Worm (Caenorhabditis elegans) whole organism, L4 larva: Measurements from ENCODE around the gene ins-7.
A peak's percentile ranks its signal among the peaks of the same experiment; 100 is the strongest.

Source experiments
- F10B5.3 ChIP-seq: sonication (generic microtip); optimal IDR thresholded peaks from 2 replicates; lab custom pipeline; 2016; ENCODE audit warnings: mild to moderate bottlenecking, missing genetic modification characterization, missing compliant biosample characterization
- F26F4.8 ChIP-seq: fragments of 200-800 bp; sonication (Bioruptor generic); conservative IDR thresholded peaks from 2 replicates; pipeline ENCODE4 v1.3.6; 2022; ENCODE audit warnings: missing genetic modification characterization, missing compliant biosample characterization
- T20F7.1 ChIP-seq: fragments of 200-800 bp; sonication (Bioruptor generic); optimal IDR thresholded peaks from 2 replicates; lab custom pipeline; 2018; ENCODE audit warnings: mild to moderate bottlenecking, missing genetic modification characterization, missing compliant biosample characterization
- T26A8.4 ChIP-seq: fragments of 200-800 bp; sonication (Bioruptor generic); IDR thresholded peaks from 2 replicates; pipeline ENCODE4 v1.3.6; 2022; ENCODE audit warnings: missing genetic modification characterization, missing compliant biosample characterization
- aha-1 ChIP-seq: fragments of 150-350 bp; peaks from one replicate; lab custom pipeline; 2014; ENCODE audit warnings: missing biosample characterization, missing genetic modification characterization
- ceh-32 ChIP-seq: sonication (generic microtip); optimal IDR thresholded peaks from 2 replicates; lab custom pipeline; 2016; ENCODE audit warnings: mild to moderate bottlenecking, missing genetic modification characterization, missing compliant biosample characterization; ENCODE audit not compliant: poor library complexity
- ceh-44 ChIP-seq: fragments of 200-800 bp; sonication (Bioruptor generic); IDR thresholded peaks from 2 replicates; pipeline ENCODE4 v1.3.6; 2022; ENCODE audit warnings: missing genetic modification reagents, missing genetic modification characterization, missing compliant biosample characterization
- ctbp-1 ChIP-seq: fragments of 200-800 bp; sonication (Bioruptor generic); IDR thresholded peaks from 2 replicates; pipeline ENCODE4 v1.3.6; 2022; ENCODE audit warnings: missing genetic modification reagents, missing genetic modification characterization, missing compliant biosample characterization
- daf-16 ChIP-seq, 3 experiments: sonication (generic microtip); optimal IDR thresholded peaks; 2 replicates each; lab custom pipeline; 2016 to 2017; ENCODE audit warnings: missing genetic modification characterization in 3 of 3, missing genetic modification reagents in 3 of 3, mild to moderate bottlenecking in 2 of 3, missing compliant biosample characterization in 2 of 3, missing biosample characterization in 1 of 3, moderate library complexity in 1 of 3
- daf-8 ChIP-seq: fragments of 200-800 bp; sonication (Bioruptor generic); IDR thresholded peaks from 2 replicates; pipeline ENCODE4 v1.3.6; 2022; ENCODE audit warnings: missing genetic modification characterization, missing compliant biosample characterization
- dmd-6 ChIP-seq: fragments of 200-800 bp; sonication (Bioruptor generic); IDR thresholded peaks from 2 replicates; pipeline ENCODE4 v1.3.6; 2022; ENCODE audit warnings: missing genetic modification reagents, missing genetic modification characterization, missing compliant biosample characterization
- dmd-8 ChIP-seq: fragments of 200-800 bp; sonication (Bioruptor generic); IDR thresholded peaks from 2 replicates; pipeline ENCODE4 v1.3.6; 2022; ENCODE audit warnings: missing genetic modification characterization, missing compliant biosample characterization
- dmd-9 ChIP-seq: fragments of 200-800 bp; sonication (Bioruptor generic); IDR thresholded peaks from 2 replicates; pipeline ENCODE4 v1.3.6; 2022; ENCODE audit warnings: missing genetic modification reagents, missing genetic modification characterization, missing compliant biosample characterization
- dve-1 ChIP-seq: sonication (generic microtip); optimal IDR thresholded peaks from 2 replicates; lab custom pipeline; 2017; ENCODE audit warnings: antibody characterized with exemption, mild to moderate bottlenecking, missing genetic modification characterization, missing compliant biosample characterization; ENCODE audit not compliant: insufficient read depth
- egl-27 ChIP-seq: sonication (generic microtip); optimal IDR thresholded peaks from 3 replicates; lab custom pipeline; 2017; ENCODE audit warnings: missing biosample characterization, missing genetic modification reagents, missing genetic modification characterization
- fos-1 ChIP-seq: fragments of 150-350 bp; optimal IDR thresholded peaks from 2 replicates; lab custom pipeline; 2014; ENCODE audit warnings: missing biosample characterization, missing genetic modification characterization
- hlh-11 ChIP-seq: fragments of 200-800 bp; sonication (Bioruptor generic); optimal IDR thresholded peaks from 2 replicates; lab custom pipeline; 2018; ENCODE audit warnings: mild to moderate bottlenecking, missing genetic modification characterization, missing compliant biosample characterization
- hlh-30 ChIP-seq: sonication (generic microtip); optimal IDR thresholded peaks from 2 replicates; lab custom pipeline; 2017; ENCODE audit warnings: antibody characterized with exemption, mild to moderate bottlenecking, missing genetic modification characterization, missing compliant biosample characterization; ENCODE audit not compliant: insufficient read depth
- lin-1 ChIP-seq: fragments of 200-800 bp; sonication (Bioruptor generic); IDR thresholded peaks from 2 replicates; pipeline ENCODE4 v1.3.6; 2022; ENCODE audit warnings: missing genetic modification reagents, missing genetic modification characterization, missing compliant biosample characterization
- lin-39 ChIP-seq: fragments of 150-350 bp; optimal IDR thresholded peaks from 2 replicates; lab custom pipeline; 2014; ENCODE audit warnings: missing biosample characterization, missing genetic modification reagents, missing genetic modification characterization
- lir-3 ChIP-seq: sonication (generic microtip); optimal IDR thresholded peaks from 2 replicates; lab custom pipeline; 2016; ENCODE audit warnings: mild to moderate bottlenecking, missing genetic modification characterization, missing compliant biosample characterization
- madf-9 ChIP-seq: fragments of 200-800 bp; sonication (Bioruptor generic); conservative IDR thresholded peaks from 2 replicates; pipeline ENCODE4 v1.3.6; 2022; ENCODE audit warnings: missing genetic modification reagents, missing genetic modification characterization, missing compliant biosample characterization
- nhr-11 ChIP-seq: fragments of 150-350 bp; optimal IDR thresholded peaks from 2 replicates; lab custom pipeline; 2014; ENCODE audit warnings: missing biosample characterization, missing genetic modification characterization
- nhr-28 ChIP-seq: fragments of 150-350 bp; optimal IDR thresholded peaks from 2 replicates; lab custom pipeline; 2014; ENCODE audit warnings: missing biosample characterization, missing genetic modification characterization
- nhr-42 ChIP-seq: fragments of 200-800 bp; sonication (Bioruptor generic); IDR thresholded peaks from 2 replicates; pipeline ENCODE4 v1.3.6; 2022; ENCODE audit warnings: missing genetic modification characterization, missing compliant biosample characterization
- nhr-48 ChIP-seq: sonication (generic microtip); optimal IDR thresholded peaks from 2 replicates; lab custom pipeline; 2016; ENCODE audit warnings: mild to moderate bottlenecking, missing genetic modification characterization, missing compliant biosample characterization
- nhr-6 ChIP-seq: fragments of 150-350 bp; optimal IDR thresholded peaks from 2 replicates; lab custom pipeline; 2014; ENCODE audit warnings: missing biosample characterization, missing genetic modification characterization
- pqm-1 ChIP-seq: sonication (generic microtip); optimal IDR thresholded peaks from 2 replicates; lab custom pipeline; 2017; ENCODE audit warnings: missing biosample characterization, missing genetic modification characterization
- rbr-2 ChIP-seq: sonication (generic microtip); optimal IDR thresholded peaks from 2 replicates; lab custom pipeline; 2016; ENCODE audit warnings: missing genotype, missing genetic modification characterization, missing compliant biosample characterization
- saeg-2 ChIP-seq: fragments of 200-800 bp; sonication (Bioruptor generic); IDR thresholded peaks from 2 replicates; pipeline ENCODE4 v1.3.6; 2022; ENCODE audit warnings: missing genetic modification reagents, missing genetic modification characterization, missing compliant biosample characterization
- tra-1 ChIP-seq: fragments of 200-800 bp; sonication (Bioruptor generic); IDR thresholded peaks from 2 replicates; pipeline ENCODE4 v1.3.6; 2022; ENCODE audit warnings: missing genetic modification reagents, missing genetic modification characterization, missing compliant biosample characterization
- unc-62 ChIP-seq, 3 experiments: fragments of 150-350 bp in 1 of 3; sonication (generic microtip); optimal IDR thresholded peaks in 2 of 3; peaks in 1 of 3; 1 replicate in 1 of 3; 2 replicates in 2 of 3; lab custom pipeline; 2014 to 2017; ENCODE audit warnings: missing biosample characterization in 3 of 3, missing genetic modification characterization in 3 of 3, missing genetic modification reagents in 3 of 3, missing genotype in 1 of 3
- zfp-3 ChIP-seq: fragments of 200-800 bp; sonication (Bioruptor generic); conservative IDR thresholded peaks from 2 replicates; pipeline ENCODE4 v1.3.6; 2022; ENCODE audit warnings: missing genetic modification reagents, missing genetic modification characterization, missing compliant biosample characterization
- zip-11 ChIP-seq: fragments of 200-800 bp; sonication (Bioruptor generic); IDR thresholded peaks from 2 replicates; pipeline ENCODE4 v1.3.6; 2022; ENCODE audit warnings: missing genetic modification characterization, missing compliant biosample characterization
- ztf-11 ChIP-seq: fragments of 150-350 bp; optimal IDR thresholded peaks from 2 replicates; lab custom pipeline; 2014; ENCODE audit warnings: missing biosample characterization, missing genetic modification characterization

Gene ins-7

DNA sequence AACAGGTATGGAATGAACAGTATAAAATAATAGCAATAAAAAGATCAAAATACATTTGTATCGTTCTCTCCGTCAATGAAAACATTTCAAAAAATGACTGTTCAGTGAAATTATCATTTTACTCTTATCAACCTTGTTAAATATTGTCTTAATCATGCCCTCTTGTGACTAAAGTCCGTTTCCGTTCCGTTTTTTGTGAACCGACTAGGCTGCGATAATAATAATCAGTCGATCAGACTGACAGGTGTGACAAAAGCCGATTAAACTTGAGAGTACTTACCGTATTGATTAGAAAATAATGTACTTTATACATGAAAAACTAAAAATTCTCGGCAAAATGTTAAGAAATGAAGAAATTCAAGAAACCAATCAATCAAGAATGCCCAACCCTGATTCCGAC lies at the start of gene ins-7:
TSS of gene ins-7 (minus strand) at position 332 of the 400 bp plus-strand sequence.
- TF ChIP-seq tra-1 (peak; percentile 62; the same call in 1 of the 2 replicates), nhr-48 (tag; lab: Kevin White, UChicago) (peak; percentile 30), dve-1 (tag; lab: Kevin White, UChicago) (peak; percentile 76), T20F7.1 (GFP tag; lab: Kevin White, UChicago) (peak; percentile 40), nhr-28 (tag; lab: Kevin White, UChicago) (peak; percentile 72), dmd-6 (GFP tag; lab: Robert Waterston, UW) (peak; percentile 93), daf-16 (GFP tag; optimal IDR thresholded peaks at IDR 0.05; lab: Kevin White, UChicago) (peak in 1 of 2 experiments; percentile 9), daf-16 (tag; optimal IDR thresholded peaks at IDR 0.05; lab: Kevin White, UChicago) (no peak), pqm-1 (tag; lab: Kevin White, UChicago) (peak; percentile 64), egl-27 (tag; lab: Kevin White, UChicago) (no peak), lin-1 (GFP tag; lab: Robert Waterston, UW) (peak; percentile 79; the same call in 1 of the 2 replicates), fos-1 (tag; lab: Kevin White, UChicago) (no peak), hlh-11 (tag; lab: Kevin White, UChicago) (peak; percentile 65), daf-8 (GFP tag; lab: Robert Waterston, UW) (no peak), ceh-32 (tag; lab: Kevin White, UChicago) (no peak)

DNA sequence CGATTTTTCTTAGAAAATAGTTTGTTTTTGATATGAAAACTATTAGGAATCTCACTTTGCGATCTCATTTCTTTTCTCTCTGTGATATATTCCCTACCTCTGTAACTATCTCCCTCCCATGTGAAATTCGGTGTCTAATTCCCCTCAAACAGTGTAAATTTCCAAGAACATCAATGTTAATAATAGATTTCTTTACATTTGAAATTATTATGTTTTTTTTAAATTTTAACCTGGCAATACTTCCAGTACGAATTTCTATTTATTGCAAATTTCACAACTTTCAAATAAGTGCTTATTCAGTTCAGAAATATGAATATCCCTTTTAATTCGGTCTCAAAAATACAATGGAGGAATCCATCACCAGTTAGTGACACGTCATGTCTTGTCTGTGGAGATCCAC lies 45.7 kb upstream of the ins-7 start, which contains the start of gene nhr-100:
TSS of gene nhr-100 (plus strand) at position 301 of the 400 bp plus-strand sequence.
- TF ChIP-seq rbr-2 (tag; lab: Kevin White, UChicago): no peak
- no peak for TF ChIP-seq pqm-1 (tag; lab: Kevin White, UChicago)
- TF ChIP-seq zfp-3: no peak
- no peak for TF ChIP-seq nhr-42 (GFP tag; lab: Robert Waterston, UW)
- TF ChIP-seq madf-9 (GFP tag; lab: Robert Waterston, UW): no peak
- no peak for TF ChIP-seq nhr-28 (tag; lab: Kevin White, UChicago)
- no peak for TF ChIP-seq T26A8.4 (GFP tag; lab: Robert Waterston, UW)

DNA sequence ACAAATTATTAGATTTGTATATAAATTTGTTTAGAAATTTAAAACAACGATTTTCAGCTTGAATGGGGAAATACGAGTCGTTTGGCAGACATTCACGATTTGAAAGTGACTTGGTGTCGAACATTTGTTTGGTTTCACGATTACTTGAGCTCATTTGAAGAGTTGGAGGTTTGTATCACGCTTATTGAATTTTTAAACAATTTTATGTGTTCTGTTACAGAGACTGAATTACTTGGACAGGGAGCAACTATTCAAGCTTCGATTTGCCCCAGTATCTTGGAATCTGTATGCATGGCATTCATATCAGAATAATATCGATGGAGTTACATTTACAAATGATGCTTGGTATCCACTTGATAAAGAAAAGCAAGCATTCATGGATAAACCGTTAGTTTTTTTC lies 44.6 kb upstream of the ins-7 start:
- no peak for TF ChIP-seq dmd-8 (GFP tag; lab: Robert Waterston, UW)
- TF ChIP-seq unc-62 (GFP tag; optimal IDR thresholded peaks at IDR 0.05 in 1 of 2; lab: Kevin White, UChicago): peak in 1 of 2 experiments; percentile 91
- no peak for TF ChIP-seq unc-62 (tag; optimal IDR thresholded peaks at IDR 0.05; lab: Kevin White, UChicago)

DNA sequence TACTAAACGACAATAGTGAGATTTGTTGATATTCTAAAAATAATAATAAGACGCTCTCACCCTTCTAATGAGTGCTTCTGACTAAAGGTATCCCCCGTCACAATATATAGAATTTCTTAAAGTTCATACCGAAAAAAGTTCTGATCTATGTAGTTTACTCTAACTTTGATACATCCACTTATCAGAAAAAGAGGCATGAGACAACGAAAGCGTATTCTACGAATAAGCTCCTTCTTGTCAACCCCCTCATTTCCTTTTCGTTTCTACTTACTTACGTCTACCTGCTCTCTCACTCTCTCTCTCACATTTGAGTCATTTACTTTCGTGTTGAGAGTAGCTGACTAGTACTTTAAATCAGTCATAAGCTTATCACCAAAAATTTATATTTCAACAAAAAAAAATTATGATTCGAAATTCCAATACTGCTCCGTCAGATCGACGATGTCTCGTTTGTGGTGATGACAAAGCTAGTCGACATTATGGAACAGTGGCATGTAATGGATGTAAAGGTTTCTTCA lies 42.9 kb upstream of the ins-7 start:
- peak; percentile 38 for TF ChIP-seq nhr-11 (tag; lab: Kevin White, UChicago)
- TF ChIP-seq aha-1 (tag; lab: Kevin White, UChicago): peak; percentile 80
- peak in 1 of 2 experiments; percentile 63 for TF ChIP-seq unc-62 (GFP tag; optimal IDR thresholded peaks at IDR 0.05 in 1 of 2; lab: Kevin White, UChicago)
- no peak for TF ChIP-seq unc-62 (tag; optimal IDR thresholded peaks at IDR 0.05; lab: Kevin White, UChicago)
- TF ChIP-seq daf-8 (GFP tag; lab: Robert Waterston, UW): no peak

DNA sequence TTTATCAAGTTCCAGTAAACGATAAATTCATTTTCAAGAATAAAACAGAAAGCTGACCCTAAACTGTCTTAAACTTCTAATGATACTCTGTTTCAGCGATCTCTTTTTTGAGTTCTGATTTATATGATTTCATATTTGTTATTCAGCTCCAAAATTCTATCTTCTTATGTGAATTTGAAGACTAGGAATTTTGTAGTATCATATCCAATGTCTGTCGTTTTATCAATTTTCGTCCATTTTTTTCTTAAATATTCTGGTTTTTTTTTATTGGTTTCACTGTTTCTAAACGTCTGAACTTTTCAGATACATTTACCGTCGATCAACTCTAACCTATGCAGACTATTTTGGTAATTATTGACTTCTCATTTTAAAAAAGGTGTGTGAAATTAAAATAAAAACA lies 42.3 kb upstream of the ins-7 start, which contains the start of the genes nhr-138 and C28D4.18:
TSS of gene nhr-138 (plus strand) at position 304 of the 400 bp plus-strand sequence.
TSS of gene C28D4.18 (plus strand) at position 333 of the 400 bp plus-strand sequence.
- TF ChIP-seq aha-1 (tag; lab: Kevin White, UChicago): peak; percentile 95
- no peak for TF ChIP-seq lir-3

DNA sequence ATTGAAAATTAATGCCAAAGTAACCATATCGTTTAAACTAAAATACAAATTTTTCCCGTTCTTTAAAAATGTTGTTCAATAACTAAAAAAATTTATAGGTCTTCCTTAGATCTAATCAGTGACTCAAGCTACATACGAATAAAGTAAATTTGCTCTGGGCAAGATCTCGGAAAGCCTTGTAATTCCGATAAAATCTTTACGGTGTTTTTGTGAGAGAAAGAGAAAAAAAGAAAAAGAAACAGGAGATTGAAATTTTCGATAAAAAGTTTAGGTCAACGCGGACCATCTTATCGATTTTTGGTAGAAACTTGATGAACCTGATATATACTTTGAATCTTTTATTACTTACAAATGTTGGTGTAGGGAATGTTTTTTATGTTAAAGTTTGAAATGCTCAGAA lies 40.5 kb upstream of the ins-7 start:
- TF ChIP-seq dmd-8 (GFP tag; lab: Robert Waterston, UW): no peak
- no peak for TF ChIP-seq ztf-11 (tag; lab: Kevin White, UChicago)
- TF ChIP-seq zip-11 (GFP tag; lab: Robert Waterston, UW): no peak
- no peak for TF ChIP-seq lin-39
- TF ChIP-seq dmd-9 (GFP tag; lab: Robert Waterston, UW): no peak
- no peak for TF ChIP-seq dve-1 (tag; lab: Kevin White, UChicago)
- no peak for TF ChIP-seq ceh-44 (GFP tag; lab: Robert Waterston, UW)
- TF ChIP-seq ceh-32 (tag; lab: Kevin White, UChicago): no peak
- no peak for TF ChIP-seq hlh-30 (tag; lab: Kevin White, UChicago)
- TF ChIP-seq egl-27 (tag; lab: Kevin White, UChicago): no peak
- TF ChIP-seq daf-16 (GFP tag; optimal IDR thresholded peaks at IDR 0.05; lab: Kevin White, UChicago): no peak
- TF ChIP-seq daf-16 (tag; optimal IDR thresholded peaks at IDR 0.05; lab: Kevin White, UChicago): no peak
- no peak for TF ChIP-seq F26F4.8 (GFP tag; lab: Robert Waterston, UW)
- no peak for TF ChIP-seq F10B5.3 (tag; lab: Kevin White, UChicago)
- TF ChIP-seq ctbp-1 (GFP tag; lab: Robert Waterston, UW): no peak
- no peak for TF ChIP-seq nhr-6
- TF ChIP-seq saeg-2 (GFP tag; lab: Robert Waterston, UW): no peak
